Fruit fly (Drosophila melanogaster) whole organism: ENCODE results near the gene CG45012.

ENCODE experiments used
- CG8478 ChIP-seq: fragments of >200 bp; optimal IDR thresholded peaks from 2 replicates; lab custom pipeline; 2018; ENCODE audit warnings: inconsistent platforms
- Dll ChIP-seq: fragments of >200 bp; optimal IDR thresholded peaks from 2 replicates; lab custom pipeline; 2017
- EcR ChIP-seq, 2 experiments: fragments of >200 bp; optimal IDR thresholded peaks; 2 replicates each; lab custom pipeline; 2017; ENCODE audit warnings: missing biosample characterization in 2 of 2, missing genetic modification characterization in 2 of 2, missing genetic modification reagents in 2 of 2
- pan ChIP-seq: fragments of >200 bp; optimal IDR thresholded peaks from 2 replicates; lab custom pipeline; 2017
- psq ChIP-seq: fragments of >200 bp; optimal IDR thresholded peaks from 2 replicates; lab custom pipeline; 2017
- usp ChIP-seq: fragments of >200 bp; optimal IDR thresholded peaks from 2 replicates; lab custom pipeline; 2017; ENCODE audit warnings: missing biosample characterization, missing genetic modification characterization, mixed read lengths

CG45012 gene

dm6 chr2L:11874890-11875289, 40.5 kb downstream of the CG45012 start:
- no peak for TF ChIP-seq EcR (GFP tag; optimal IDR thresholded peaks at IDR 0.05; lab: Kevin White, UChicago)
- TF ChIP-seq pan, result no peak
- no peak for TF ChIP-seq CG8478
- no peak for TF ChIP-seq Dll (lab: Kevin White, UChicago)
- TF ChIP-seq usp (GFP tag; lab: Kevin White, UChicago), result no peak
- no peak for TF ChIP-seq psq (lab: Kevin White, UChicago)

- TF ChIP-seq Dll (lab: Kevin White, UChicago) (no peak), usp (GFP tag; lab: Kevin White, UChicago) (no peak), CG8478 (no peak), psq (lab: Kevin White, UChicago) (no peak), EcR (GFP tag; optimal IDR thresholded peaks at IDR 0.05; lab: Kevin White, UChicago) (no peak), pan (no peak)
Measured at dm6 chr2L:11878812-11879328, 44.5 kb downstream of the CG45012 start.
